Fruit fly (Drosophila melanogaster) whole organism, embryonic: ENCODE measurements around the gene CG32487.
A peak's percentile ranks its signal among the peaks of the same experiment; 100 is the strongest.

Experiments used
- ATbp ChIP-seq: fragments of 200-800 bp; sonication (Bioruptor generic); optimal IDR thresholded peaks from 2 replicates; lab custom pipeline; 2017; ENCODE audit warnings: missing biosample characterization, mild to moderate bottlenecking, missing genetic modification characterization, missing genetic modification reagents
- Abd-B ChIP-seq: fragments of 200-800 bp; sonication (Bioruptor generic); optimal IDR thresholded peaks from 2 replicates; lab custom pipeline; 2018; ENCODE audit warnings: missing biosample characterization, mild to moderate bottlenecking, missing genetic modification characterization, moderate library complexity
- BEAF-32 ChIP-seq: fragments of 200-800 bp; sonication (Bioruptor generic); optimal IDR thresholded peaks from 3 replicates; lab custom pipeline; 2017; ENCODE audit warnings: missing biosample characterization, missing genetic modification characterization, mild to moderate bottlenecking, moderate library complexity, missing genetic modification reagents
- CG1024 ChIP-seq: fragments of 200-800 bp; sonication (Bioruptor generic); IDR thresholded peaks from 2 replicates; pipeline ENCODE4 v1.3.6; 2022; ENCODE audit warnings: missing biosample characterization, missing genetic modification characterization
- CG10431 ChIP-seq: fragments of 200-800 bp; sonication (Bioruptor generic); optimal IDR thresholded peaks from 3 replicates; lab custom pipeline; 2018; ENCODE audit warnings: missing biosample characterization, mild to moderate bottlenecking, missing genetic modification characterization
- CG10565 ChIP-seq: fragments of 200-800 bp; sonication (Bioruptor generic); optimal IDR thresholded peaks from 3 replicates; lab custom pipeline; 2016; ENCODE audit warnings: missing biosample characterization, mild to moderate bottlenecking, missing genetic modification characterization
- CG11085 ChIP-seq: fragments of 200-800 bp; sonication (Bioruptor generic); IDR thresholded peaks from 2 replicates; pipeline ENCODE4 v1.3.6; 2022; ENCODE audit warnings: missing biosample characterization, missing genetic modification characterization
- CG11504 ChIP-seq: fragments of 200-800 bp; sonication (Bioruptor generic); optimal IDR thresholded peaks from 3 replicates; lab custom pipeline; 2019; ENCODE audit warnings: missing biosample characterization, mild to moderate bottlenecking, missing genetic modification characterization, moderate library complexity
- CG11560 ChIP-seq: fragments of 200-800 bp; sonication (Bioruptor generic); IDR thresholded peaks from 3 replicates; pipeline ENCODE4 v1.3.6; 2022; ENCODE audit warnings: missing biosample characterization, missing genetic modification characterization
- CG12071 ChIP-seq: fragments of 200-800 bp; sonication (Bioruptor generic); optimal IDR thresholded peaks from 3 replicates; lab custom pipeline; 2018; ENCODE audit warnings: missing biosample characterization, mild to moderate bottlenecking, missing genetic modification characterization
- CG12104 ChIP-seq: fragments of 200-800 bp; sonication (Bioruptor generic); optimal IDR thresholded peaks from 3 replicates; lab custom pipeline; 2016; ENCODE audit warnings: missing biosample characterization, missing genetic modification characterization
- CG17361 ChIP-seq: fragments of 200-800 bp; sonication (Bioruptor generic); IDR thresholded peaks from 3 replicates; pipeline ENCODE4 v1.3.6; 2022; ENCODE audit warnings: missing biosample characterization, missing genetic modification characterization
- CG1792 ChIP-seq: fragments of 200-800 bp; sonication (Bioruptor generic); optimal IDR thresholded peaks from 2 replicates; lab custom pipeline; 2016; ENCODE audit warnings: missing biosample characterization, missing genetic modification characterization
- CG2199 ChIP-seq: fragments of 200-800 bp; sonication (Bioruptor generic); IDR thresholded peaks from 3 replicates; pipeline ENCODE4 v1.3.6; 2022; ENCODE audit warnings: missing biosample characterization, missing genetic modification characterization
- CG31224 ChIP-seq: fragments of 200-800 bp; sonication (Bioruptor generic); IDR thresholded peaks from 2 replicates; pipeline ENCODE4 v1.3.6; 2022; ENCODE audit warnings: missing biosample characterization, missing genetic modification characterization
- CG31365 ChIP-seq: fragments of 200-800 bp; sonication (Bioruptor generic); optimal IDR thresholded peaks from 2 replicates; lab custom pipeline; 2018; ENCODE audit warnings: missing biosample characterization, mild to moderate bottlenecking, missing genetic modification characterization
- CG4820 ChIP-seq: fragments of 200-800 bp; sonication (Bioruptor generic); optimal IDR thresholded peaks from 3 replicates; lab custom pipeline; 2016; ENCODE audit warnings: missing biosample characterization, missing genetic modification characterization
- CG6272 ChIP-seq: fragments of 200-800 bp; sonication (Bioruptor generic); IDR thresholded peaks from 2 replicates; pipeline ENCODE4 v1.3.6; 2022; ENCODE audit warnings: missing biosample characterization, missing genetic modification characterization
- CG7372 ChIP-seq: fragments of 200-800 bp; sonication (Bioruptor generic); IDR thresholded peaks from 2 replicates; pipeline ENCODE4 v1.3.6; 2022; ENCODE audit warnings: missing biosample characterization, missing genetic modification characterization
- CG7556 ChIP-seq: fragments of 200-800 bp; sonication (Bioruptor generic); optimal IDR thresholded peaks from 2 replicates; lab custom pipeline; 2017; ENCODE audit warnings: missing biosample characterization, mild to moderate bottlenecking, missing genetic modification characterization
- CG7963 ChIP-seq: fragments of 200-800 bp; sonication (Bioruptor generic); IDR thresholded peaks from 3 replicates; pipeline ENCODE4 v1.3.6; 2022; ENCODE audit warnings: missing biosample characterization, missing genetic modification characterization; ENCODE audit not compliant: partially characterized antibody
- Doc3 ChIP-seq: fragments of 200-800 bp; sonication (Bioruptor generic); IDR thresholded peaks from 3 replicates; pipeline ENCODE4 v1.3.6; 2022; ENCODE audit warnings: missing biosample characterization, missing genetic modification characterization; ENCODE audit not compliant: partially characterized antibody
- E2f1 ChIP-seq: fragments of 200-800 bp; sonication (Bioruptor generic); IDR thresholded peaks from 2 replicates; pipeline ENCODE4 v1.3.6; 2022; ENCODE audit warnings: missing biosample characterization, missing genetic modification characterization
- Fer3 ChIP-seq: fragments of 200-800 bp; sonication (Bioruptor generic); optimal IDR thresholded peaks from 2 replicates; lab custom pipeline; 2018; ENCODE audit warnings: missing biosample characterization, mild to moderate bottlenecking, missing genetic modification characterization, moderate library complexity
- HHEX ChIP-seq: fragments of 200-800 bp; sonication (Bioruptor generic); optimal IDR thresholded peaks from 3 replicates; lab custom pipeline; 2017; ENCODE audit warnings: missing biosample characterization, mild to moderate bottlenecking, missing genetic modification characterization, missing genetic modification reagents
- HLH54F ChIP-seq: fragments of 200-800 bp; sonication (Bioruptor generic); optimal IDR thresholded peaks from 3 replicates; lab custom pipeline; 2016; ENCODE audit warnings: missing biosample characterization, missing genetic modification characterization
- Hr39 ChIP-seq: fragments of >200 bp; optimal IDR thresholded peaks from 2 replicates; lab custom pipeline; 2017
- Lpt ChIP-seq: fragments of >200 bp; optimal IDR thresholded peaks from 2 replicates; lab custom pipeline; 2018; ENCODE audit warnings: missing biosample characterization, missing genetic modification characterization
- Mes4 ChIP-seq: fragments of 200-800 bp; sonication (Bioruptor generic); optimal IDR thresholded peaks from 2 replicates; lab custom pipeline; 2016; ENCODE audit warnings: missing biosample characterization, missing genetic modification characterization
- Ptx1 ChIP-seq: fragments of 200-800 bp; sonication (Bioruptor generic); IDR thresholded peaks from 2 replicates; pipeline ENCODE4 v1.3.6; 2022; ENCODE audit warnings: missing biosample characterization, missing genetic modification characterization
- Ssrp ChIP-seq: fragments of 200-800 bp; sonication (Bioruptor generic); optimal IDR thresholded peaks from 2 replicates; lab custom pipeline; 2018; ENCODE audit warnings: missing biosample characterization, mild to moderate bottlenecking, missing genetic modification characterization, moderate library complexity
- Taf1 ChIP-seq: fragments of 200-800 bp; sonication (Bioruptor generic); IDR thresholded peaks from 2 replicates; pipeline ENCODE4 v1.3.6; 2022; ENCODE audit warnings: missing biosample characterization, missing genetic modification characterization
- crol ChIP-seq: fragments of 200-800 bp; sonication (Bioruptor generic); IDR thresholded peaks from 2 replicates; pipeline ENCODE4 v1.3.6; 2022; ENCODE audit warnings: missing biosample characterization, missing genetic modification characterization
- fd96Cb ChIP-seq: fragments of 200-800 bp; sonication (Bioruptor generic); optimal IDR thresholded peaks from 2 replicates; lab custom pipeline; 2018; ENCODE audit warnings: missing biosample characterization, mild to moderate bottlenecking, missing genetic modification characterization, moderate library complexity
- grau ChIP-seq: fragments of 200-800 bp; optimal IDR thresholded peaks from 3 replicates; lab custom pipeline; 2019; ENCODE audit warnings: missing biosample characterization, mild to moderate bottlenecking, missing genetic modification characterization, moderate library complexity
- hbn ChIP-seq: fragments of 200-800 bp; sonication (Bioruptor generic); IDR thresholded peaks from 2 replicates; pipeline ENCODE4 v1.3.6; 2022; ENCODE audit warnings: missing biosample characterization, missing genetic modification characterization; ENCODE audit not compliant: partially characterized antibody
- hkb ChIP-seq, 2 experiments: fragments of 200-800 bp in 1 of 2; fragments of >200 bp in 1 of 2; sonication (Bioruptor generic) in 1 of 2; IDR thresholded peaks in 1 of 2; optimal IDR thresholded peaks in 1 of 2; 2 replicates each; pipeline versions ENCODE4 v1.3.6 to Lab custom; 2017 to 2022; ENCODE audit warnings: missing biosample characterization in 1 of 2, missing genetic modification characterization in 1 of 2
- kni ChIP-seq: fragments of 200-800 bp; sonication (Bioruptor generic); optimal IDR thresholded peaks from 3 replicates; lab custom pipeline; 2017; ENCODE audit warnings: mild to moderate bottlenecking, missing biosample characterization, missing genetic modification reagents, missing genetic modification characterization
- nom ChIP-seq: fragments of 200-800 bp; sonication (Bioruptor generic); optimal IDR thresholded peaks from 2 replicates; lab custom pipeline; 2017; ENCODE audit warnings: missing biosample characterization, missing genetic modification characterization, mild to moderate bottlenecking, moderate library complexity, missing genetic modification reagents
- otp ChIP-seq: fragments of 200-800 bp; sonication (Bioruptor generic); IDR thresholded peaks from 3 replicates; pipeline ENCODE4, ENCODE4 v1.3.6; 2022; ENCODE audit warnings: missing biosample characterization, missing genetic modification characterization
- p53 ChIP-seq: fragments of 200-800 bp; sonication (Bioruptor generic); optimal IDR thresholded peaks from 2 replicates; lab custom pipeline; 2016; ENCODE audit warnings: missing biosample characterization, missing genetic modification characterization
- phol ChIP-seq: fragments of 200-800 bp; sonication (Bioruptor generic); optimal IDR thresholded peaks from 3 replicates; lab custom pipeline; 2018; ENCODE audit warnings: missing biosample characterization, mild to moderate bottlenecking, missing genetic modification characterization, moderate library complexity
- ssp ChIP-seq: fragments of 200-800 bp; sonication (Bioruptor generic); IDR thresholded peaks from 2 replicates; pipeline ENCODE4 v1.3.6; 2022; ENCODE audit warnings: missing biosample characterization, missing genetic modification characterization
- trem ChIP-seq: fragments of 200-800 bp; optimal IDR thresholded peaks from 3 replicates; lab custom pipeline; 2019; ENCODE audit warnings: missing biosample characterization, mild to moderate bottlenecking, missing genetic modification characterization, moderate library complexity
- tup ChIP-seq: fragments of 200-800 bp; sonication (Bioruptor generic); optimal IDR thresholded peaks from 2 replicates; lab custom pipeline; 2016; ENCODE audit warnings: missing biosample characterization, mild to moderate bottlenecking, missing genetic modification characterization, moderate library complexity
- twi ChIP-seq: fragments of 200-800 bp; optimal IDR thresholded peaks from 2 replicates; lab custom pipeline; 2019; ENCODE audit warnings: missing biosample characterization, mild to moderate bottlenecking, missing genetic modification characterization, moderate library complexity
- zfh1 ChIP-seq: fragments of 200-800 bp; sonication (Bioruptor generic); IDR thresholded peaks from 3 replicates; pipeline ENCODE4 v1.3.6; 2022; ENCODE audit warnings: missing biosample characterization, missing genetic modification characterization
- zfh2 ChIP-seq: fragments of 200-800 bp; sonication (Bioruptor generic); optimal IDR thresholded peaks from 2 replicates; lab custom pipeline; 2016; ENCODE audit warnings: missing biosample characterization, missing genetic modification characterization

CG32487 gene

dm6 chr3L:3060054-3060979 lies 43.3 kb upstream of the CG32487 start (continued):
- TF ChIP-seq Mes4 (GFP tag; lab: Kevin White, UChicago) (peak; percentile 98), CG11085 (peak; percentile 99), tup (GFP tag; lab: Kevin White, UChicago) (peak; percentile 98), Abd-B (peak; percentile 97), CG1024 (peak; percentile 97), CG6272 (GFP tag; lab: Robert Waterston, UW) (peak; percentile 99), BEAF-32 (peak; percentile 12), fd96Cb (tag; lab: Kevin White, UChicago) (peak; percentile 98), twi (peak; percentile 91), hkb (optimal IDR thresholded peaks at IDR 0.05; lab: Kevin White, UChicago) (no peak), hkb (GFP tag; IDR thresholded peaks at IDR 0.05; lab: Robert Waterston, UW) (peak; percentile 99), kni (GFP tag; lab: Kevin White, UChicago) (peak; percentile 92), CG12071 (GFP tag; lab: Kevin White, UChicago) (peak; percentile 98), grau (tag; lab: Kevin White, UChicago) (peak; percentile 97), Lpt (peak; percentile 12), CG11504 (tag; lab: Kevin White, UChicago) (peak; percentile 97), ssp (GFP tag; lab: Robert Waterston, UW) (peak; percentile 94), CG10431 (GFP tag; lab: Kevin White, UChicago) (peak; percentile 82), CG2199 (GFP tag; lab: Robert Waterston, UW) (peak; percentile 99), Fer3 (peak; percentile 98), CG7372 (GFP tag; lab: Robert Waterston, UW) (peak; percentile 99), CG7556 (peak; percentile 97), CG31365 (tag; lab: Kevin White, UChicago) (peak; percentile 91), Ssrp (tag; lab: Kevin White, UChicago) (peak; percentile 97), hbn (peak; percentile 46; the same call in 1 of the 2 replicates), p53 (GFP tag; lab: Kevin White, UChicago) (peak; percentile 97), phol (tag; lab: Kevin White, UChicago) (peak; percentile 97), CG17361 (GFP tag; lab: Robert Waterston, UW) (peak; percentile 97), CG12104 (GFP tag; lab: Kevin White, UChicago) (peak; percentile 96), CG4820 (peak; percentile 97), CG11560 (peak; percentile 93), HHEX (GFP tag; lab: Kevin White, UChicago) (peak; percentile 99), Doc3 (no peak), CG10565 (GFP tag; lab: Kevin White, UChicago) (peak; percentile 84), Ptx1 (peak; percentile 100), CG31224 (peak; percentile 97), otp (GFP tag; lab: Robert Waterston, UW) (peak; percentile 100), E2f1 (GFP tag; lab: Robert Waterston, UW) (peak; percentile 99), Hr39 (no peak), zfh1 (GFP tag; lab: Robert Waterston, UW) (peak; percentile 99), HLH54F (GFP tag; lab: Kevin White, UChicago) (peak; percentile 99), zfh2 (GFP tag; lab: Kevin White, UChicago) (peak; percentile 99), CG1792 (peak; percentile 98), trem (tag; lab: Kevin White, UChicago) (peak; percentile 91), crol (GFP tag; lab: Robert Waterston, UW) (peak; percentile 90), Taf1 (peak; percentile 99), nom (GFP tag; lab: Kevin White, UChicago) (peak; percentile 93), ATbp (GFP tag; lab: Kevin White, UChicago) (peak; percentile 99), CG7963 (GFP tag; lab: Robert Waterston, UW) (no peak)
